Fruit fly (Drosophila melanogaster) whole organism, embryonic: ENCODE data around the gene Nepl20.

Experiments used
- ATbp ChIP-seq: fragments of 200-800 bp; sonication (Bioruptor generic); optimal IDR thresholded peaks from 2 replicates; lab custom pipeline; 2017; ENCODE audit warnings: missing biosample characterization, mild to moderate bottlenecking, missing genetic modification characterization, missing genetic modification reagents
- Aef1 ChIP-seq: fragments of 200-800 bp; sonication (Bioruptor generic); IDR thresholded peaks from 3 replicates; pipeline ENCODE4 v1.3.6; 2022; ENCODE audit warnings: missing biosample characterization, missing genetic modification characterization
- Bteb2 ChIP-seq: fragments of 200-800 bp; sonication (Bioruptor generic); optimal IDR thresholded peaks from 2 replicates; lab custom pipeline; 2016; ENCODE audit warnings: missing biosample characterization, missing genetic modification characterization
- CG10274 ChIP-seq: fragments of 200-800 bp; sonication (Bioruptor generic); optimal IDR thresholded peaks from 3 replicates; lab custom pipeline; 2017; ENCODE audit warnings: missing biosample characterization, mild to moderate bottlenecking, missing genetic modification characterization
- CG10431 ChIP-seq: fragments of 200-800 bp; sonication (Bioruptor generic); optimal IDR thresholded peaks from 3 replicates; lab custom pipeline; 2018; ENCODE audit warnings: missing biosample characterization, mild to moderate bottlenecking, missing genetic modification characterization
- CG12769 ChIP-seq: fragments of 200-800 bp; sonication (Bioruptor generic); optimal IDR thresholded peaks from 2 replicates; lab custom pipeline; 2019; ENCODE audit warnings: missing biosample characterization, mild to moderate bottlenecking, missing genetic modification characterization, moderate library complexity
- CG14050 ChIP-seq: fragments of 200-800 bp; sonication (Bioruptor generic); IDR thresholded peaks from 3 replicates; pipeline ENCODE4 v1.3.6; 2022; ENCODE audit warnings: missing biosample characterization, missing genetic modification characterization
- CG15479 ChIP-seq: fragments of 200-800 bp; sonication (Bioruptor generic); optimal IDR thresholded peaks from 3 replicates; lab custom pipeline; 2019; ENCODE audit warnings: missing biosample characterization, mild to moderate bottlenecking, missing genetic modification characterization, moderate library complexity
- CG15696 ChIP-seq: fragments of 200-800 bp; sonication (Bioruptor generic); optimal IDR thresholded peaks from 2 replicates; lab custom pipeline; 2019; ENCODE audit warnings: missing biosample characterization, mild to moderate bottlenecking, missing genetic modification characterization, moderate library complexity
- CG1792 ChIP-seq: fragments of 200-800 bp; sonication (Bioruptor generic); optimal IDR thresholded peaks from 2 replicates; lab custom pipeline; 2016; ENCODE audit warnings: missing biosample characterization, missing genetic modification characterization
- CG18011 ChIP-seq: fragments of 200-800 bp; sonication (Bioruptor generic); optimal IDR thresholded peaks from 2 replicates; lab custom pipeline; 2017; ENCODE audit warnings: missing biosample characterization, missing genetic modification characterization, mild to moderate bottlenecking, moderate library complexity, missing genotype
- CG31365 ChIP-seq: fragments of 200-800 bp; sonication (Bioruptor generic); optimal IDR thresholded peaks from 2 replicates; lab custom pipeline; 2018; ENCODE audit warnings: missing biosample characterization, mild to moderate bottlenecking, missing genetic modification characterization
- CG31388 ChIP-seq: fragments of 200-800 bp; sonication (Bioruptor generic); optimal IDR thresholded peaks from 2 replicates; lab custom pipeline; 2016; ENCODE audit warnings: missing biosample characterization, missing genetic modification characterization
- CG32767 ChIP-seq: fragments of 200-800 bp; sonication (Bioruptor generic); IDR thresholded peaks from 2 replicates; pipeline ENCODE4 v1.3.6; 2022; ENCODE audit warnings: missing biosample characterization, missing genetic modification characterization
- CG3726 ChIP-seq: fragments of 200-800 bp; sonication (Bioruptor generic); IDR thresholded peaks from 3 replicates; pipeline ENCODE4, ENCODE4 v1.3.6; 2022; ENCODE audit warnings: missing biosample characterization, missing genetic modification characterization
- CG4424 ChIP-seq: fragments of 200-800 bp; sonication (Bioruptor generic); optimal IDR thresholded peaks from 3 replicates; lab custom pipeline; 2016; ENCODE audit warnings: missing biosample characterization, missing genetic modification characterization
- CG6272 ChIP-seq: fragments of 200-800 bp; sonication (Bioruptor generic); IDR thresholded peaks from 2 replicates; pipeline ENCODE4 v1.3.6; 2022; ENCODE audit warnings: missing biosample characterization, missing genetic modification characterization
- CG7839 ChIP-seq: fragments of 200-800 bp; sonication (Bioruptor generic); optimal IDR thresholded peaks from 3 replicates; lab custom pipeline; 2018; ENCODE audit warnings: missing biosample characterization, mild to moderate bottlenecking, missing genetic modification characterization, moderate library complexity
- CG7987 ChIP-seq: fragments of 200-800 bp; sonication (Bioruptor generic); optimal IDR thresholded peaks from 2 replicates; lab custom pipeline; 2018; ENCODE audit warnings: missing biosample characterization, mild to moderate bottlenecking, missing genetic modification characterization, moderate library complexity
- CG9437 ChIP-seq: fragments of 200-800 bp; sonication (Bioruptor generic); optimal IDR thresholded peaks from 2 replicates; lab custom pipeline; 2018; ENCODE audit warnings: missing biosample characterization, mild to moderate bottlenecking, missing genetic modification characterization
- Dek ChIP-seq: fragments of 200-800 bp; sonication (Bioruptor generic); optimal IDR thresholded peaks from 3 replicates; lab custom pipeline; 2019; ENCODE audit warnings: missing biosample characterization, mild to moderate bottlenecking, missing genetic modification characterization, moderate library complexity
- Doc2 ChIP-seq: fragments of 200-800 bp; sonication (Bioruptor generic); IDR thresholded peaks from 2 replicates; pipeline ENCODE4 v1.3.6; 2022; ENCODE audit warnings: missing biosample characterization, missing genetic modification characterization
- Hr39 ChIP-seq: fragments of >200 bp; optimal IDR thresholded peaks from 2 replicates; lab custom pipeline; 2017
- Hr51 ChIP-seq, 2 experiments: fragments of 200-800 bp; sonication (Bioruptor generic); optimal IDR thresholded peaks; 2 replicates in 1 of 2; 3 replicates in 1 of 2; lab custom pipeline; 2016 to 2018; ENCODE audit warnings: missing biosample characterization in 2 of 2, missing genetic modification characterization in 2 of 2, mild to moderate bottlenecking in 1 of 2, moderate library complexity in 1 of 2
- Lim3 ChIP-seq: fragments of 200-800 bp; sonication (Bioruptor generic); IDR thresholded peaks from 2 replicates; pipeline ENCODE4 v1.3.6; 2022; ENCODE audit warnings: missing biosample characterization, missing genetic modification characterization
- MESR4 ChIP-seq: fragments of 200-800 bp; sonication (Bioruptor generic); optimal IDR thresholded peaks from 2 replicates; lab custom pipeline; 2018; ENCODE audit warnings: missing biosample characterization, mild to moderate bottlenecking, missing genetic modification characterization, moderate library complexity
- Mes4 ChIP-seq: fragments of 200-800 bp; sonication (Bioruptor generic); optimal IDR thresholded peaks from 2 replicates; lab custom pipeline; 2016; ENCODE audit warnings: missing biosample characterization, missing genetic modification characterization
- Poxn ChIP-seq: fragments of 200-800 bp; sonication (Bioruptor generic); IDR thresholded peaks from 2 replicates; pipeline ENCODE4 v1.3.6; 2022; ENCODE audit warnings: missing biosample characterization, missing genetic modification characterization
- Scr ChIP-seq: fragments of 200-800 bp; sonication (Bioruptor generic); IDR thresholded peaks from 2 replicates; pipeline ENCODE4 v1.3.6; 2022; ENCODE audit warnings: missing biosample characterization, missing genetic modification characterization; ENCODE audit not compliant: partially characterized antibody
- Trl ChIP-seq, 3 experiments: fragments of >200 bp in 2 of 3; fragments of 200-800 bp in 1 of 3; sonication (Bioruptor generic) in 1 of 3; optimal IDR thresholded peaks; 2 replicates in 1 of 3; 3 replicates in 2 of 3; lab custom pipeline; 2016 to 2017; ENCODE audit warnings: missing biosample characterization in 1 of 3, missing genetic modification characterization in 1 of 3
- aop ChIP-seq: fragments of 200-800 bp; sonication (Bioruptor generic); IDR thresholded peaks from 2 replicates; pipeline ENCODE4 v1.3.6; 2022; ENCODE audit warnings: missing biosample characterization, missing genetic modification characterization
- bcd ChIP-seq: fragments of 200-800 bp; sonication (Bioruptor generic); optimal IDR thresholded peaks from 2 replicates; lab custom pipeline; 2017; ENCODE audit warnings: missing biosample characterization, mild to moderate bottlenecking, missing genetic modification characterization
- cas ChIP-seq: fragments of 200-800 bp; sonication (Bioruptor generic); IDR thresholded peaks from 2 replicates; pipeline ENCODE4 v1.3.6; 2022; ENCODE audit warnings: missing biosample characterization, missing genetic modification characterization
- chinmo ChIP-seq: fragments of 200-800 bp; sonication (Bioruptor generic); IDR thresholded peaks from 4 replicates; pipeline ENCODE4 v1.3.6; 2022; ENCODE audit warnings: missing biosample characterization, missing genetic modification characterization; ENCODE audit not compliant: partially characterized antibody
- dm ChIP-seq: fragments of 200-800 bp; sonication (Bioruptor generic); optimal IDR thresholded peaks from 3 replicates; lab custom pipeline; 2016; ENCODE audit warnings: missing biosample characterization, missing genetic modification characterization
- ems ChIP-seq: fragments of 200-800 bp; sonication (Bioruptor generic); optimal IDR thresholded peaks from 3 replicates; lab custom pipeline; 2016; ENCODE audit warnings: missing biosample characterization, missing genetic modification characterization
- fd96Cb ChIP-seq: fragments of 200-800 bp; sonication (Bioruptor generic); optimal IDR thresholded peaks from 2 replicates; lab custom pipeline; 2018; ENCODE audit warnings: missing biosample characterization, mild to moderate bottlenecking, missing genetic modification characterization, moderate library complexity
- fru ChIP-seq: fragments of >200 bp; optimal IDR thresholded peaks from 2 replicates; lab custom pipeline; 2017
- h ChIP-seq: fragments of >200 bp; optimal IDR thresholded peaks from 2 replicates; lab custom pipeline; 2017
- hth ChIP-seq: fragments of >200 bp; optimal IDR thresholded peaks from 2 replicates; lab custom pipeline; 2017; ENCODE audit warnings: inconsistent platforms
- lab ChIP-seq: fragments of 200-800 bp; sonication (Bioruptor generic); optimal IDR thresholded peaks from 3 replicates; lab custom pipeline; 2017; ENCODE audit warnings: missing biosample characterization, missing genetic modification characterization, mild to moderate bottlenecking, moderate library complexity, missing genetic modification reagents
- onecut ChIP-seq: fragments of 200-800 bp; sonication (Bioruptor generic); IDR thresholded peaks from 2 replicates; pipeline ENCODE4 v1.3.6; 2022; ENCODE audit warnings: missing biosample characterization, missing genetic modification characterization
- pb ChIP-seq: fragments of 200-800 bp; sonication (Bioruptor generic); optimal IDR thresholded peaks from 3 replicates; lab custom pipeline; 2016; ENCODE audit warnings: missing biosample characterization, missing genetic modification characterization
- pho ChIP-seq: fragments of 200-800 bp; sonication (Bioruptor generic); optimal IDR thresholded peaks from 2 replicates; lab custom pipeline; 2016; ENCODE audit warnings: missing biosample characterization, missing genetic modification characterization
- pros ChIP-seq: fragments of 200-800 bp; sonication (Bioruptor generic); optimal IDR thresholded peaks from 3 replicates; lab custom pipeline; 2019; ENCODE audit warnings: missing biosample characterization, mild to moderate bottlenecking, missing genetic modification characterization, moderate library complexity
- psq ChIP-seq: fragments of 200-800 bp; sonication (Bioruptor generic); optimal IDR thresholded peaks from 2 replicates; lab custom pipeline; 2017; ENCODE audit warnings: missing biosample characterization, missing genetic modification characterization
- schlank ChIP-seq: fragments of 200-800 bp; sonication (Bioruptor generic); optimal IDR thresholded peaks from 2 replicates; lab custom pipeline; 2018; ENCODE audit warnings: missing biosample characterization, mild to moderate bottlenecking, missing genetic modification characterization
- sens-2 ChIP-seq: fragments of 200-800 bp; sonication (Bioruptor generic); IDR thresholded peaks from 2 replicates; pipeline ENCODE4 v1.3.6; 2022; ENCODE audit warnings: missing biosample characterization, missing genetic modification characterization
- vvl ChIP-seq: fragments of 200-800 bp; sonication (Bioruptor generic); IDR thresholded peaks from 2 replicates; pipeline ENCODE4 v1.3.6; 2022; ENCODE audit warnings: missing biosample characterization, missing genetic modification characterization
- zen2 ChIP-seq: fragments of 200-800 bp; sonication (Bioruptor generic); IDR thresholded peaks from 3 replicates; pipeline ENCODE4 v1.3.6; 2022; ENCODE audit warnings: missing biosample characterization, missing genetic modification characterization; ENCODE audit not compliant: partially characterized antibody

Gene Nepl20

dm6 chr3R:28857287-28858024 lies 23.1 kb upstream of the Nepl20 start (continued):
- TF ChIP-seq vvl (GFP tag; lab: Robert Waterston, UW) (peak; percentile 34; the same call in 1 of the 2 replicates), zen2 (GFP tag; lab: Robert Waterston, UW) (no peak), Mes4 (GFP tag; lab: Kevin White, UChicago) (peak; percentile 12), CG10274 (no peak), Lim3 (GFP tag; lab: Robert Waterston, UW) (no peak), CG32767 (GFP tag; lab: Robert Waterston, UW) (no peak), ems (GFP tag; lab: Kevin White, UChicago) (peak; percentile 7), Aef1 (GFP tag; lab: Robert Waterston, UW) (no peak), Scr (no peak), chinmo (GFP tag; lab: Robert Waterston, UW) (no peak), MESR4 (GFP tag; lab: Kevin White, UChicago) (no peak), CG7839 (tag; lab: Kevin White, UChicago) (peak; percentile 58), CG9437 (GFP tag; lab: Kevin White, UChicago) (peak; percentile 7), CG15696 (peak; percentile 1), CG4424 (GFP tag; lab: Kevin White, UChicago) (peak; percentile 37), h (no peak), CG14050 (GFP tag; lab: Robert Waterston, UW) (peak; percentile 15; the same call in 1 of the 3 replicates), sens-2 (peak; percentile 41; the same call in 1 of the 2 replicates), CG3726 (GFP tag; lab: Robert Waterston, UW) (no peak), CG12769 (tag; lab: Kevin White, UChicago) (peak; percentile 56), ATbp (GFP tag; lab: Kevin White, UChicago) (peak; percentile 51), Hr51 (GFP tag; optimal IDR thresholded peaks at IDR 0.05; lab: Kevin White, UChicago) (peak in 1 of 2 experiments; percentile 50), fru (lab: Kevin White, UChicago) (no peak), onecut (GFP tag; lab: Robert Waterston, UW) (0 out of 2 replicates have a peak, but pooled peaks have one; percentile 31), hth (lab: Kevin White, UChicago) (no peak), CG10431 (no peak), CG6272 (GFP tag; lab: Robert Waterston, UW) (no peak), bcd (GFP tag; lab: Kevin White, UChicago) (peak; percentile 6), pb (GFP tag; lab: Kevin White, UChicago) (peak; percentile 1), psq (no peak), Poxn (GFP tag; lab: Robert Waterston, UW) (no peak), Bteb2 (GFP tag; lab: Kevin White, UChicago) (no peak), CG31365 (tag; lab: Kevin White, UChicago) (peak; percentile 13), Hr39 (no peak), schlank (tag; lab: Kevin White, UChicago) (no peak), CG15479 (no peak), lab (GFP tag; lab: Kevin White, UChicago) (peak; percentile 44), CG1792 (GFP tag; lab: Kevin White, UChicago) (no peak), cas (no peak), Doc2 (GFP tag; lab: Robert Waterston, UW) (no peak), aop (GFP tag; lab: Robert Waterston, UW) (no peak), CG18011 (GFP tag; lab: Kevin White, UChicago) (no peak), CG31388 (GFP tag; lab: Kevin White, UChicago) (no peak), fd96Cb (tag; lab: Kevin White, UChicago) (peak; percentile 29), Dek (tag; lab: Kevin White, UChicago) (no peak), dm (GFP tag; lab: Kevin White, UChicago) (no peak), pros (GFP tag; lab: Kevin White, UChicago) (no peak), pho (GFP tag; lab: Kevin White, UChicago) (no peak), CG7987 (GFP tag; lab: Kevin White, UChicago) (no peak), Trl (optimal IDR thresholded peaks at IDR 0.05; lab: Kevin White, UChicago) (no peak), Trl (GFP tag; optimal IDR thresholded peaks at IDR 0.05; lab: Kevin White, UChicago) (peak; percentile 35)
